3 worm cellular contexts compared by ENCODE assay signal in genomic region chrII:2336177-2336576, ce11.
TF ChIP-seq lines count a peak whose summit lies in the region.

No protein-coding gene starts in this region.

TF ChIP-seq in whole organism, early embryonic, 17 proteins besides CTCF, POLR2A, EP300 and RAD21:
- TF ChIP-seq pes-1 (GFP tag; IDR thresholded peaks at IDR 0.05; lab: Robert Waterston, UW) (no peak), ceh-36 (tag; optimal IDR thresholded peaks at IDR 0.05; lab: Kevin White, UChicago) (peak; percentile 71)

TF ChIP-seq in whole organism, late embryonic, 69 proteins besides CTCF, POLR2A, EP300 and RAD21:
- TF ChIP-seq eyg-1 (tag; optimal IDR thresholded peaks at IDR 0.05; lab: Kevin White, UChicago) = no peak
- TF ChIP-seq dve-1 (tag; optimal IDR thresholded peaks at IDR 0.05; lab: Kevin White, UChicago) = peak; percentile 60

TF ChIP-seq in whole organism, mixed stage, embryonic, 35 proteins besides CTCF, POLR2A, EP300 and RAD21:
- peak; percentile 12 for TF ChIP-seq ham-2 (GFP tag; optimal IDR thresholded peaks at IDR 0.05; lab: Kevin White, UChicago)
- no peak for TF ChIP-seq ceh-43 (GFP tag; optimal IDR thresholded peaks at IDR 0.05; lab: Kevin White, UChicago)
- no peak for TF ChIP-seq mls-2 (tag; optimal IDR thresholded peaks at IDR 0.05; lab: Kevin White, UChicago)
- TF ChIP-seq flh-1 (GFP tag; optimal IDR thresholded peaks at IDR 0.05; lab: Kevin White, UChicago) = no peak
- TF ChIP-seq sem-2 (GFP tag; optimal IDR thresholded peaks at IDR 0.05; lab: Kevin White, UChicago) = no peak
